Worm (Caenorhabditis elegans) whole organism, L3 larva: Measurements from ENCODE around the gene dyf-11.

Source experiments
- R02D3.7 ChIP-seq: fragments of 150-350 bp; optimal IDR thresholded peaks from 2 replicates; lab custom pipeline; 2014; ENCODE audit warnings: missing biosample characterization, missing genetic modification characterization
- ZK546.5 ChIP-seq: sonication (generic microtip); optimal IDR thresholded peaks from 2 replicates; lab custom pipeline; 2017; ENCODE audit warnings: missing biosample characterization, missing genetic modification characterization
- aly-2 ChIP-seq: fragments of 150-350 bp; optimal IDR thresholded peaks from 2 replicates; lab custom pipeline; 2014; ENCODE audit warnings: missing biosample characterization, missing genetic modification characterization
- ama-1 ChIP-seq: fragments of 150-350 bp; optimal IDR thresholded peaks from 2 replicates; lab custom pipeline; 2018
- ceh-16 ChIP-seq: sonication (generic microtip); optimal IDR thresholded peaks from 2 replicates; lab custom pipeline; 2017; ENCODE audit warnings: missing biosample characterization, missing genetic modification characterization
- ceh-28 ChIP-seq: fragments of 150-350 bp; optimal IDR thresholded peaks from 2 replicates; lab custom pipeline; 2014; ENCODE audit warnings: missing biosample characterization, missing genetic modification reagents, missing genetic modification characterization
- ceh-82 ChIP-seq: fragments of 150-350 bp; optimal IDR thresholded peaks from 2 replicates; lab custom pipeline; 2014; ENCODE audit warnings: missing biosample characterization, missing genetic modification characterization
- ceh-9 ChIP-seq: sonication (generic microtip); optimal IDR thresholded peaks from 2 replicates; lab custom pipeline; 2018; ENCODE audit warnings: missing biosample characterization, missing genetic modification characterization
- daf-12 ChIP-seq: fragments of 150-350 bp; optimal IDR thresholded peaks from 2 replicates; lab custom pipeline; 2014; ENCODE audit warnings: missing biosample characterization, missing genetic modification reagents, missing genetic modification characterization
- egl-27 ChIP-seq: sonication (generic microtip); optimal IDR thresholded peaks from 4 replicates; lab custom pipeline; 2017; ENCODE audit warnings: missing biosample characterization, missing genetic modification reagents, missing genetic modification characterization
- egl-5 ChIP-seq: fragments of 150-350 bp; optimal IDR thresholded peaks from 2 replicates; lab custom pipeline; 2017; ENCODE audit warnings: missing biosample characterization, missing genetic modification reagents, missing genetic modification characterization, inconsistent platforms
- elt-1 ChIP-seq: fragments of 150-350 bp; optimal IDR thresholded peaks from 2 replicates; lab custom pipeline; 2014; ENCODE audit warnings: missing biosample characterization, missing genetic modification characterization
- elt-2 ChIP-seq: sonication (generic microtip); optimal IDR thresholded peaks from 2 replicates; lab custom pipeline; 2016; ENCODE audit warnings: missing genetic modification reagents, mild to moderate bottlenecking, missing genetic modification characterization, missing compliant biosample characterization
- eor-1 ChIP-seq, 2 experiments: fragments of 150-350 bp; optimal IDR thresholded peaks; 2 replicates each; lab custom pipeline; 2014 to 2018; ENCODE audit warnings: missing biosample characterization in 2 of 2, missing genetic modification characterization in 2 of 2
- fkh-2 ChIP-seq: fragments of 150-350 bp; optimal IDR thresholded peaks from 2 replicates; lab custom pipeline; 2014; ENCODE audit warnings: missing biosample characterization, missing genetic modification reagents, missing genetic modification characterization
- fos-1 ChIP-seq: fragments of 150-350 bp; optimal IDR thresholded peaks from 2 replicates; lab custom pipeline; 2014; ENCODE audit warnings: missing biosample characterization, missing genetic modification characterization
- hmg-11 ChIP-seq: sonication (generic microtip); optimal IDR thresholded peaks from 2 replicates; lab custom pipeline; 2016; ENCODE audit warnings: missing genetic modification characterization, missing compliant biosample characterization
- jun-1 ChIP-seq: fragments of 150-350 bp; optimal IDR thresholded peaks from 2 replicates; lab custom pipeline; 2014; ENCODE audit warnings: missing biosample characterization, missing genetic modification reagents, missing genetic modification characterization
- lin-15B ChIP-seq: fragments of 150-350 bp; optimal IDR thresholded peaks from 2 replicates; lab custom pipeline; 2014; ENCODE audit warnings: missing biosample characterization, missing genetic modification characterization
- lin-39 ChIP-seq: fragments of 150-350 bp; optimal IDR thresholded peaks from 2 replicates; lab custom pipeline; 2018; ENCODE audit warnings: missing biosample characterization, missing genetic modification reagents, missing genetic modification characterization
- lsy-12 ChIP-seq: sonication (generic microtip); optimal IDR thresholded peaks from 2 replicates; lab custom pipeline; 2016; ENCODE audit warnings: mild to moderate bottlenecking, missing genetic modification characterization, missing compliant biosample characterization
- mdl-1 ChIP-seq: fragments of 150-350 bp; optimal IDR thresholded peaks from 2 replicates; lab custom pipeline; 2014; ENCODE audit warnings: missing biosample characterization, missing genetic modification characterization
- nfya-1 ChIP-seq: sonication (generic microtip); optimal IDR thresholded peaks from 2 replicates; lab custom pipeline; 2017; ENCODE audit warnings: missing genetic modification characterization, mild to moderate bottlenecking, missing compliant biosample characterization, antibody characterized with exemption, moderate library complexity; ENCODE audit not compliant: insufficient read depth
- nhr-11 ChIP-seq: fragments of 150-350 bp; optimal IDR thresholded peaks from 2 replicates; lab custom pipeline; 2014; ENCODE audit warnings: missing biosample characterization, missing genetic modification characterization
- nhr-12 ChIP-seq: fragments of 150-350 bp; optimal IDR thresholded peaks from 2 replicates; lab custom pipeline; 2014; ENCODE audit warnings: missing biosample characterization, missing genetic modification characterization
- nhr-23 ChIP-seq: fragments of 150-350 bp; optimal IDR thresholded peaks from 2 replicates; lab custom pipeline; 2014; ENCODE audit warnings: missing biosample characterization, missing genetic modification reagents, missing genetic modification characterization
- nhr-237 ChIP-seq: fragments of 150-350 bp; optimal IDR thresholded peaks from 2 replicates; lab custom pipeline; 2014; ENCODE audit warnings: missing biosample characterization, missing genetic modification characterization
- nhr-28 ChIP-seq: fragments of 150-350 bp; optimal IDR thresholded peaks from 2 replicates; lab custom pipeline; 2014; ENCODE audit warnings: missing biosample characterization, missing genetic modification characterization
- nhr-43 ChIP-seq: sonication (generic microtip); optimal IDR thresholded peaks from 2 replicates; lab custom pipeline; 2016; ENCODE audit warnings: mild to moderate bottlenecking, missing genetic modification characterization, missing compliant biosample characterization; ENCODE audit not compliant: poor library complexity, severe bottlenecking
- nhr-67 ChIP-seq: fragments of 150-350 bp; optimal IDR thresholded peaks from 2 replicates; lab custom pipeline; 2014; ENCODE audit warnings: missing biosample characterization, missing genetic modification characterization
- nhr-77 ChIP-seq: fragments of 150-350 bp; optimal IDR thresholded peaks from 2 replicates; lab custom pipeline; 2014; ENCODE audit warnings: missing biosample characterization, missing genetic modification characterization
- pha-4 ChIP-seq: fragments of 150-350 bp; optimal IDR thresholded peaks from 2 replicates; lab custom pipeline; 2014; ENCODE audit warnings: missing biosample characterization, missing genetic modification reagents, missing genetic modification characterization
- pqm-1 ChIP-seq: fragments of 150-350 bp; optimal IDR thresholded peaks from 2 replicates; lab custom pipeline; 2017; ENCODE audit warnings: missing biosample characterization, missing genetic modification characterization, inconsistent platforms
- sea-2 ChIP-seq: fragments of 150-350 bp; sonication (generic microtip); optimal IDR thresholded peaks from 4 replicates; lab custom pipeline; 2014; ENCODE audit warnings: missing biosample characterization, missing genetic modification reagents, missing genetic modification characterization
- skn-1 ChIP-seq: fragments of 150-350 bp; optimal IDR thresholded peaks from 2 replicates; lab custom pipeline; 2014; ENCODE audit warnings: missing biosample characterization, missing genetic modification characterization
- snpc-4 ChIP-seq: fragments of 150-350 bp; optimal IDR thresholded peaks from 2 replicates; lab custom pipeline; 2014; ENCODE audit warnings: missing biosample characterization, missing genetic modification characterization
- tbx-2 ChIP-seq: sonication (generic microtip); optimal IDR thresholded peaks from 2 replicates; lab custom pipeline; 2016; ENCODE audit warnings: mild to moderate bottlenecking, missing genetic modification characterization, missing compliant biosample characterization
- unc-39 ChIP-seq: sonication (generic microtip); optimal IDR thresholded peaks from 4 replicates; lab custom pipeline; 2017; ENCODE audit warnings: missing biosample characterization, missing genetic modification characterization
- unc-62 ChIP-seq: fragments of 150-350 bp; sonication (generic microtip); optimal IDR thresholded peaks from 4 replicates; lab custom pipeline; 2014; ENCODE audit warnings: missing biosample characterization, missing genetic modification reagents, missing genetic modification characterization
- zag-1 ChIP-seq: fragments of 150-350 bp; optimal IDR thresholded peaks from 2 replicates; lab custom pipeline; 2014; ENCODE audit warnings: missing biosample characterization, missing genetic modification characterization
- ztf-11 ChIP-seq: fragments of 150-350 bp; optimal IDR thresholded peaks from 2 replicates; lab custom pipeline; 2014; ENCODE audit warnings: missing biosample characterization, missing genetic modification characterization
- ztf-4 ChIP-seq: fragments of 150-350 bp; optimal IDR thresholded peaks from 2 replicates; lab custom pipeline; 2014; ENCODE audit warnings: missing biosample characterization, missing genetic modification characterization

Gene dyf-11

DNA sequence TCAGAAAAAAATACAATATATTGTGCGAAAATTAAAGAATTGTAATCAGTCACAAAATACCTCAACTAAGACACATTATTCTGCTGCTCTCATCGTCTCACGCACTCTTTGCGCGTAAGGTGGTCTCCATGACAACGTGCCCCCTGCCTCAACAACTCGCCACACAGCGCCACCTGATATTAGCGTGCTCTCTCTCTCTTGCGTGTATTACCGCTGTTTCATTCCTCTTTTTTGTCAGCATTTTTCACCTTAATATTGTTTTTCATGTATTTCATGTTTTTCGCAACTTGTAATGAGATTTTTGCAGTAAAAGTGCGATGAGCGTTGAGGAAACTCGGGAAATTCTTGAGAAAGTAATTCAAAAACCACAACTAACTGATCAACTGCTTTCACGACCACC lies at the start of gene dyf-11:
Gene dyf-11, plus strand, starts transcription at position 301 of the 400 bp plus-strand sequence.
- TF ChIP-seq ztf-4 (tag; lab: Kevin White, UChicago): no peak
- TF ChIP-seq ceh-16 (tag; lab: Kevin White, UChicago): no peak
- no peak for TF ChIP-seq fkh-2
- TF ChIP-seq unc-39 (tag; lab: Kevin White, UChicago): no peak
- TF ChIP-seq nhr-67 (tag; lab: Kevin White, UChicago): no peak
- no peak for TF ChIP-seq elt-2 (tag; lab: Kevin White, UChicago)
- TF ChIP-seq mdl-1 (tag; lab: Kevin White, UChicago): no peak

- TF ChIP-seq eor-1 (tag; optimal IDR thresholded peaks at IDR 0.05; lab: Kevin White, UChicago) (no peak), nhr-23 (tag; lab: Kevin White, UChicago) (no peak), skn-1 (no peak), unc-62 (no peak), unc-39 (tag; lab: Kevin White, UChicago) (no peak), R02D3.7 (no peak), fos-1 (tag; lab: Kevin White, UChicago) (no peak)
These were observed 49.2 kb upstream of the dyf-11 start, which contains the start of gene irk-2 for ce11 chrX:714398-714797. TSS of gene irk-2 (minus strand) at chrX:714498.

DNA sequence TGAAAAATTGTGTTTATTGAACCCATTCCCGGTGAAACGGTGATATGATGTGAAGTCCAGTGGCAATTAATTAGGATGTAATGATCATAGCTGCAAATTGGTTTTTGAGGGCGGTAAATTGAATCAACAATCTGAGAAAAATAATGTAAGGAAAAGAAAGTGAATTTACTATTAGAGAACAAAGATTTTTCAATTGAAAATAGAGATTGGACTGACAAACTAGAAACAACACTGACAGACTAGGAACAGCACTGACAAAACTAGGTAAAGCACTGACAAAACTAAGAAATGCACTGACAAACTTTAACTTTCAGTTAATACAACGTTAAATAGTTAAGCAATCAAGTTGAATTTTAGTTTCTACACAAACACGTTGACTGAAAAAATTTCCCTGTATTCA lies 37.7 kb upstream of the dyf-11 start, which contains the start of gene sli-1:
Gene sli-1, minus strand, starts transcription at position 101 of the 400 bp plus-strand sequence.
- TF ChIP-seq hmg-11 (tag; lab: Kevin White, UChicago): no peak
- TF ChIP-seq nhr-43 (tag; lab: Kevin White, UChicago): no peak
- no peak for TF ChIP-seq fkh-2
- no peak for TF ChIP-seq ztf-4 (tag; lab: Kevin White, UChicago)
- TF ChIP-seq jun-1 (tag; lab: Kevin White, UChicago): no peak
- no peak for TF ChIP-seq ZK546.5 (tag; lab: Kevin White, UChicago)
- no peak for TF ChIP-seq lsy-12
- TF ChIP-seq elt-1 (tag; lab: Kevin White, UChicago): no peak
- TF ChIP-seq eor-1 (tag; optimal IDR thresholded peaks at IDR 0.05; lab: Kevin White, UChicago): no peak
- no peak for TF ChIP-seq egl-27 (tag; lab: Kevin White, UChicago)
- no peak for TF ChIP-seq skn-1
- no peak for TF ChIP-seq ztf-11 (tag; lab: Kevin White, UChicago)
- no peak for TF ChIP-seq nhr-23 (tag; lab: Kevin White, UChicago)
- TF ChIP-seq lin-39 (tag; lab: Kevin White, UChicago): no peak
- TF ChIP-seq unc-39 (tag; lab: Kevin White, UChicago): no peak
- TF ChIP-seq pha-4: no peak
- TF ChIP-seq elt-2 (tag; lab: Kevin White, UChicago): no peak
- TF ChIP-seq pqm-1 (tag; lab: Kevin White, UChicago): no peak
- no peak for TF ChIP-seq egl-5 (tag; lab: Kevin White, UChicago)

- peak; percentile 5 for TF ChIP-seq nfya-1 (tag; lab: Kevin White, UChicago)
- TF ChIP-seq lsy-12: no peak
These were observed 37.3 kb upstream of the dyf-11 start for ce11 chrX:726295-726694.

- TF ChIP-seq ztf-11 (tag; lab: Kevin White, UChicago) (no peak), egl-27 (tag; lab: Kevin White, UChicago) (peak; percentile 43), nhr-12 (tag; lab: Kevin White, UChicago) (no peak), nhr-43 (tag; lab: Kevin White, UChicago) (peak; percentile 21), ceh-16 (tag; lab: Kevin White, UChicago) (no peak), elt-1 (tag; lab: Kevin White, UChicago) (no peak), ceh-82 (no peak), egl-5 (tag; lab: Kevin White, UChicago) (no peak), hmg-11 (tag; lab: Kevin White, UChicago) (peak; percentile 94), zag-1 (tag; lab: Kevin White, UChicago) (no peak), ztf-4 (tag; lab: Kevin White, UChicago) (no peak), fkh-2 (no peak), unc-39 (tag; lab: Kevin White, UChicago) (no peak), nhr-67 (tag; lab: Kevin White, UChicago) (no peak), nhr-11 (tag; lab: Kevin White, UChicago) (no peak), tbx-2 (peak; percentile 47), nhr-23 (tag; lab: Kevin White, UChicago) (peak; percentile 66), nhr-237 (tag; lab: Kevin White, UChicago) (no peak), lin-15B (tag; lab: Kevin White, UChicago) (peak; percentile 39), mdl-1 (tag; lab: Kevin White, UChicago) (no peak), ZK546.5 (tag; lab: Kevin White, UChicago) (no peak), ceh-9 (no peak), sea-2 (no peak), ama-1 (no peak), ceh-28 (tag; lab: Kevin White, UChicago) (peak; percentile 96), jun-1 (tag; lab: Kevin White, UChicago) (peak; percentile 90), aly-2 (tag; lab: Kevin White, UChicago) (no peak), snpc-4 (tag; lab: Kevin White, UChicago) (peak; percentile 26), elt-2 (tag; lab: Kevin White, UChicago) (peak; percentile 65), nhr-28 (tag; lab: Kevin White, UChicago) (no peak), lsy-12 (peak; percentile 51), lin-39 (tag; lab: Kevin White, UChicago) (no peak), daf-12 (tag; lab: Kevin White, UChicago) (no peak), skn-1 (no peak), nhr-77 (tag; lab: Kevin White, UChicago) (no peak), pha-4 (peak; percentile 78)
These were observed 35.8 kb upstream of the dyf-11 start for ce11 chrX:727737-728136.
